Worm (Caenorhabditis elegans) whole organism, late embryonic: ENCODE data around the gene Y56A3A.7.

ENCODE experiments used
- C08G9.2 ChIP-seq: sonication (generic microtip); optimal IDR thresholded peaks from 2 replicates; lab custom pipeline; 2016; ENCODE audit warnings: mild to moderate bottlenecking, missing genetic modification characterization, moderate library complexity, missing compliant biosample characterization
- C38D4.7 ChIP-seq: fragments of 200-800 bp; sonication (Bioruptor generic); optimal IDR thresholded peaks from 2 replicates; lab custom pipeline; 2018; ENCODE audit warnings: mild to moderate bottlenecking, missing genetic modification characterization, moderate library complexity, missing compliant biosample characterization
- F13H6.1 ChIP-seq: sonication (generic microtip); optimal IDR thresholded peaks from 2 replicates; lab custom pipeline; 2016; ENCODE audit warnings: missing genetic modification characterization, missing compliant biosample characterization
- K09A11.1 ChIP-seq: sonication (generic microtip); optimal IDR thresholded peaks from 2 replicates; lab custom pipeline; 2017; ENCODE audit warnings: antibody characterized with exemption, mild to moderate bottlenecking, missing genetic modification characterization, missing compliant biosample characterization; ENCODE audit not compliant: insufficient read depth
- Y22D7AL.16 ChIP-seq: sonication (generic microtip); optimal IDR thresholded peaks from 2 replicates; lab custom pipeline; 2016; ENCODE audit warnings: missing genetic modification characterization, missing compliant biosample characterization
- ahr-1 ChIP-seq: sonication (generic microtip); optimal IDR thresholded peaks from 2 replicates; lab custom pipeline; 2016; ENCODE audit warnings: missing genetic modification characterization, missing compliant biosample characterization
- ceh-19 ChIP-seq: fragments of 200-800 bp; sonication (Bioruptor generic); optimal IDR thresholded peaks from 2 replicates; lab custom pipeline; 2018; ENCODE audit warnings: mild to moderate bottlenecking, missing genetic modification characterization, missing compliant biosample characterization
- ceh-22 ChIP-seq: sonication (generic microtip); optimal IDR thresholded peaks from 2 replicates; lab custom pipeline; 2017; ENCODE audit warnings: missing biosample characterization, missing genetic modification characterization
- dve-1 ChIP-seq: sonication (generic microtip); optimal IDR thresholded peaks from 2 replicates; lab custom pipeline; 2017; ENCODE audit warnings: antibody characterized with exemption, mild to moderate bottlenecking, missing genetic modification characterization, missing compliant biosample characterization
- elt-2 ChIP-seq: sonication (generic microtip); optimal IDR thresholded peaks from 2 replicates; lab custom pipeline; 2016; ENCODE audit warnings: missing genetic modification reagents, missing genetic modification characterization, missing compliant biosample characterization
- eyg-1 ChIP-seq: sonication (generic microtip); optimal IDR thresholded peaks from 2 replicates; lab custom pipeline; 2016; ENCODE audit warnings: missing genotype, missing genetic modification characterization, missing compliant biosample characterization
- fkh-10 ChIP-seq: fragments of 150-350 bp; optimal IDR thresholded peaks from 2 replicates; lab custom pipeline; 2014; ENCODE audit warnings: missing biosample characterization, missing genetic modification reagents, missing genetic modification characterization
- fkh-6 ChIP-seq: sonication (generic microtip); optimal IDR thresholded peaks from 2 replicates; lab custom pipeline; 2016; ENCODE audit warnings: missing genetic modification characterization, missing compliant biosample characterization
- hlh-30 ChIP-seq: sonication (generic microtip); optimal IDR thresholded peaks from 2 replicates; lab custom pipeline; 2017; ENCODE audit warnings: antibody characterized with exemption, missing genetic modification characterization, missing compliant biosample characterization; ENCODE audit not compliant: insufficient read depth
- hlh-6 ChIP-seq: sonication (generic microtip); optimal IDR thresholded peaks from 2 replicates; lab custom pipeline; 2016; ENCODE audit warnings: missing genotype, missing genetic modification characterization, missing compliant biosample characterization
- madf-2 ChIP-seq: sonication (generic microtip); optimal IDR thresholded peaks from 2 replicates; lab custom pipeline; 2017; ENCODE audit warnings: missing genetic modification characterization, missing compliant biosample characterization
- mec-3 ChIP-seq: sonication (generic microtip); optimal IDR thresholded peaks from 2 replicates; lab custom pipeline; 2016; ENCODE audit warnings: borderline replicate concordance, missing genetic modification characterization, missing compliant biosample characterization
- nfya-1 ChIP-seq: sonication (generic microtip); optimal IDR thresholded peaks from 2 replicates; lab custom pipeline; 2017; ENCODE audit warnings: missing genetic modification characterization, mild to moderate bottlenecking, missing compliant biosample characterization, antibody characterized with exemption, moderate library complexity
- odd-2 ChIP-seq: sonication (generic microtip); optimal IDR thresholded peaks from 2 replicates; lab custom pipeline; 2017; ENCODE audit warnings: antibody characterized with exemption, mild to moderate bottlenecking, missing genetic modification characterization, missing compliant biosample characterization
- pat-9 ChIP-seq: fragments of 200-800 bp; sonication (Bioruptor generic); optimal IDR thresholded peaks from 2 replicates; lab custom pipeline; 2018; ENCODE audit warnings: mild to moderate bottlenecking, missing genetic modification characterization, moderate library complexity, missing compliant biosample characterization
- pha-4 ChIP-seq: fragments of 150-350 bp; optimal IDR thresholded peaks from 2 replicates; lab custom pipeline; 2018; ENCODE audit warnings: missing biosample characterization, missing genetic modification reagents, missing genetic modification characterization
- ref-2 ChIP-seq: sonication (generic microtip); optimal IDR thresholded peaks from 2 replicates; lab custom pipeline; 2016; ENCODE audit warnings: missing genetic modification characterization, missing compliant biosample characterization
- sdc-2 ChIP-seq: sonication (generic microtip); optimal IDR thresholded peaks from 2 replicates; lab custom pipeline; 2016; ENCODE audit warnings: missing genotype, missing genetic modification characterization, missing compliant biosample characterization
- sox-2 ChIP-seq: fragments of 200-800 bp; sonication (Bioruptor generic); IDR thresholded peaks from 2 replicates; pipeline ENCODE4 v1.3.6; 2022; ENCODE audit warnings: missing genetic modification reagents, missing genetic modification characterization, missing compliant biosample characterization
- syd-9 ChIP-seq: sonication (generic microtip); optimal IDR thresholded peaks from 2 replicates; lab custom pipeline; 2016; ENCODE audit warnings: mild to moderate bottlenecking, missing genetic modification characterization, moderate library complexity, missing compliant biosample characterization
- ttx-3 ChIP-seq: sonication (generic microtip); optimal IDR thresholded peaks from 2 replicates; lab custom pipeline; 2016; ENCODE audit warnings: missing genetic modification reagents, missing genetic modification characterization, missing compliant biosample characterization
- unc-86 ChIP-seq: sonication (generic microtip); optimal IDR thresholded peaks from 2 replicates; lab custom pipeline; 2016; ENCODE audit warnings: missing genetic modification characterization, missing compliant biosample characterization
- zip-5 ChIP-seq: sonication (generic microtip); optimal IDR thresholded peaks from 2 replicates; lab custom pipeline; 2016; ENCODE audit warnings: missing genetic modification characterization, missing compliant biosample characterization

Y56A3A.7 gene

DNA sequence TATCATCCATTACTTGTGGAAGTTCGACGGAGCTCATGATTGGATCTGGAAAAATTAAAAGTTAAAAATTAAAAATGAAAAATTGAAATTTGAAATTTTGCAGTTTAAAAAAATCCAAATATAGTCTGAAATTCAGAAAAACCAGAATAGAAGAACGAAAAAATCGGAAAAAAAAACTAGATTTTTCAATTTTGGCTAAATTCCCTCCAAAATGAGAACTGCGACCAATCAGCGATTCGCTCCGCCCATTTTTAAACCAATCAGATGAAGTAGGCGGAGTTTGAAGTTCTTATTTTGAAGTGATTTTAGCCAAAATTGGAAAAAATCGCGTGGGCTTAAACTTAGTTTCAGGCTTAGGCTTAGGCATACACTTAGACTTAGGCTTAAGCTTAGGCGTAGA, at the start of gene Y56A3A.7:
Gene Y56A3A.7, minus strand, starts transcription at position 47 of the 400 bp plus-strand sequence.
- no peak for TF ChIP-seq syd-9 (tag; lab: Kevin White, UChicago)
- no peak for TF ChIP-seq hlh-6 (tag; lab: Kevin White, UChicago)
- TF ChIP-seq nfya-1 (tag; lab: Kevin White, UChicago): peak; percentile 76
- no peak for TF ChIP-seq fkh-6 (tag; lab: Kevin White, UChicago)
- no peak for TF ChIP-seq elt-2
- TF ChIP-seq sox-2 (GFP tag; lab: Robert Waterston, UW): no peak
- no peak for TF ChIP-seq K09A11.1

DNA sequence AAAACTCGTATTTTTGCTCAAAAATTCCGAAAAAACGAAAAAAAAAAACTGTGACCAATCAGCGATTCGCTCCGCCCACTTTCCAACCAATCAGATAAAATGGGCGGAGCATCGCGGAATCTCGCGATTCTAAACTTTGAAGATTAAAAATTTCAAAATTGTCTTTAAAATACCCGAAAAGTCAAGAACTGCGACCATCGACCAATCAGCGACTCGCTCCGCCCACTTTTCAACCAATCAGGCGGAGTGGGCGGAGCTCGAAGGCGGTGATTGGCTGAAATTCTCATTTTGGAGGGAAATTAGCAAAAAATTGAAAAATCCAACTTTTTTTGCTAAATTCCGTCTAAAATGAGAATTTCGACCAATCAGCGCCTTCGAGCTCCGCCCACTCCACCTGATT, 49.0 kb upstream of the Y56A3A.7 start:
- no peak for TF ChIP-seq fkh-10
- peak; percentile 55 for TF ChIP-seq nfya-1 (tag; lab: Kevin White, UChicago)
- TF ChIP-seq, all 69 proteins: peak for 1

DNA sequence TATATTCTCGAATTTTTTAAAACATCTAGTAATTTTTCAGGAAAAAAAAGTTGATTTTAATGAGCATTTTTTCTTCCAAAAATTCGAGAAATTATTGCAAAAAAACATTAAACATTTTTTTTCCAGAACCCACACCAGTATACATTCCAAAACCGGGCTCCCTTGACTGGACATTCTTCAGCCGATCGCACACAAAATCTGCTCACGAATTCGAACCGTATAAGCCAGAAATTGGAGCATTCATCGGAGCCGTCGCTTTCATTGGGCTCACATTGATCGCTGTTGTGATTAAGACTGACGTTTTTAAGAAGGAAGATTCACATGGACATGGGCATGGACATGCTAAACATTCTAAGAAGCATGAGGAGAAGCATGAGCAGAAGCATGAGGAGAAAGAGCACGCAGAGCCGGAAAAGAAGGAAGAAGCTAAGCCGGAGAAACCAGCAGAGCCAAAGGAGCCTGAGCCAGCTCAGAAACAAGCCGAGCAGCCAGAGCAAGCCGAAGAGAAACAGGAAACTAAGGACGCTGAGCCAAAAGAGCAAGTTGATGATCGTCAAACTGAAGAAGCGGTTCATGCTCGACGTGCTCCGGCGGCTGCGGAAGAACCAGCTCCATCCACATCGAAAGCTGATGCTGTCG, 45.0 kb upstream of the Y56A3A.7 start:
- TF ChIP-seq ref-2 (tag; lab: Kevin White, UChicago) (no peak), mec-3 (tag; lab: Kevin White, UChicago) (no peak), C08G9.2 (no peak), fkh-10 (no peak), dve-1 (no peak), ttx-3 (tag; lab: Kevin White, UChicago) (no peak), pha-4 (no peak), F13H6.1 (tag; lab: Kevin White, UChicago) (no peak), ceh-22 (tag; lab: Kevin White, UChicago) (no peak), hlh-30 (tag; lab: Kevin White, UChicago) (no peak), syd-9 (tag; lab: Kevin White, UChicago) (no peak), C38D4.7 (GFP tag; lab: Kevin White, UChicago) (no peak)

DNA sequence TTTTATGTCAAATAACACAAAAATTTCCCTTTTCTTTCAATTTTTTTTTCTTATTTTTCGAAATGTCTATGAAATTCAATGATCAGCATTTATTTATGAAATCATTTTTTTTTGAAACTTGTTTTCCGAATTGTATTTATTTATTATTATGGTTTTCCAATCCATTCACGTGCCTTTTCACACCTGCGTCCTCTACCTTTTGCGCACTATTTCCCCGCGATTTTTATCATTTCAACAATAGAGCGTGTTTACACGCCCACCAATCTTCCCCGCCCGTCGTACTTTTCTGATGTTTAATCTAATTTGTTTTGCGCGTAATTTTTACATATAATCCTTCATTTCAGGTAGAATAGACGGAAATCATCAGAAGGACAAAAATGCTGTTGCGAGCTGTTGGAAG, 43.0 kb upstream of the Y56A3A.7 start, which contains the start of gene wah-1:
Gene wah-1, plus strand, starts transcription at position 345 of the 400 bp plus-strand sequence.
- TF ChIP-seq hlh-30 (tag; lab: Kevin White, UChicago) (peak; percentile 9), unc-86 (tag; lab: Kevin White, UChicago) (no peak), elt-2 (peak; percentile 5), mec-3 (tag; lab: Kevin White, UChicago) (no peak)

DNA sequence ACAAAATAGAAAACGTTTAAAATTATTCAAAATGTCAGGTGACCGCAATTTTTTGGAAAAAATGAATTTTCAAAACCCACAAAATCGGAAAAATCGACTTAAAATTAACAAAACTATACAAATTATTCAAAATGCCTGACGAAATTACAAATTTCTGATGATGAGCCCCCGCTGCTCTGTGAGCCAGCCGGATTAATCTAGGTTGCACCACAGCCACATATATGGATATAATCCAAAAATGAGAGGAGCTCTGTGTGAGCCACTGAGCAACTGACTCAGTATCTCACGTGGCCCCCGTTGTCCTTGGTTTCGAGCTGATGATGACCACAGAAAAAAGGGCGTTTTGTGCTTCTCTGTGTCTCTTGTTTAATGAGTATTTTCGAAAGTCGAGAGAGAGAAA, 38.2 kb upstream of the Y56A3A.7 start:
- TF ChIP-seq ahr-1 (tag; lab: Kevin White, UChicago): no peak
- no peak for TF ChIP-seq zip-5 (tag; lab: Kevin White, UChicago)
- no peak for TF ChIP-seq ceh-22 (tag; lab: Kevin White, UChicago)
- no peak for TF ChIP-seq sdc-2 (tag; lab: Kevin White, UChicago)
- no peak for TF ChIP-seq pat-9
- no peak for TF ChIP-seq eyg-1
- no peak for TF ChIP-seq odd-2 (tag; lab: Kevin White, UChicago)
- TF ChIP-seq ceh-19 (GFP tag; lab: Kevin White, UChicago): no peak
- TF ChIP-seq mec-3 (tag; lab: Kevin White, UChicago): no peak
- no peak for TF ChIP-seq Y22D7AL.16 (tag; lab: Kevin White, UChicago)
- no peak for TF ChIP-seq ttx-3 (tag; lab: Kevin White, UChicago)
- TF ChIP-seq madf-2: no peak
- no peak for TF ChIP-seq pha-4

DNA sequence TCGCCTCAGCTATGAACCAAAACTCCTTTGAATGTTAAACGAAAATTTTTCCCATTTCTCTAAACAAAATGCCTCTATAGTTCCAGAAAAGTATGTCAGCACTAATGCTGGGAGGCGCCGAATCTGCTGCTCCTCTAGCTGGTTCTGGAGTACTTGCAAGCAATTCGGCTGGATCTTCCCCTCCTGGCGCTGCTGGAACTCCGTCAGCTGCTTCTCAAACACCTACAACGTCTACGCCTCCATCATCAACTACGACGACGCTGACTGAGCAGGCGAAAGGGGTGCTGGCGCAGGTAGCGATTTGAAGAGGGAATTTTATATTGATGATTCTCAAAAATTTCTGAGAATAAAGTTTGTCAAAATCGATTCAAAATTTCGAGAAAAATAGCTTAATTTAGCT, 35.7 kb upstream of the Y56A3A.7 start:
- TF ChIP-seq nfya-1 (tag; lab: Kevin White, UChicago) (no peak), sox-2 (GFP tag; lab: Robert Waterston, UW) (no peak)
